Fruit fly (Drosophila melanogaster) whole organism, embryonic: ENCODE results near the gene Drsl1.

ENCODE experiments used
- Ada2b ChIP-seq: fragments of 200-800 bp; sonication (Bioruptor generic); IDR thresholded peaks from 2 replicates; pipeline ENCODE4 v1.3.6; 2022; ENCODE audit warnings: missing biosample characterization, missing genetic modification characterization
- Awh ChIP-seq: fragments of 200-800 bp; sonication (Bioruptor generic); IDR thresholded peaks from 2 replicates; pipeline ENCODE4, ENCODE4 v1.3.6; 2022; ENCODE audit warnings: missing biosample characterization, missing genetic modification characterization
- Blimp-1 ChIP-seq: fragments of 200-800 bp; sonication (Bioruptor generic); optimal IDR thresholded peaks from 3 replicates; lab custom pipeline; 2018; ENCODE audit warnings: missing biosample characterization, missing genetic modification characterization, mild to moderate bottlenecking, moderate library complexity, missing genetic modification reagents
- CG11504 ChIP-seq: fragments of 200-800 bp; sonication (Bioruptor generic); optimal IDR thresholded peaks from 3 replicates; lab custom pipeline; 2019; ENCODE audit warnings: missing biosample characterization, mild to moderate bottlenecking, missing genetic modification characterization, moderate library complexity
- CG12104 ChIP-seq: fragments of 200-800 bp; sonication (Bioruptor generic); optimal IDR thresholded peaks from 3 replicates; lab custom pipeline; 2016; ENCODE audit warnings: missing biosample characterization, missing genetic modification characterization
- CG12391 ChIP-seq: fragments of 200-800 bp; sonication (Bioruptor generic); optimal IDR thresholded peaks from 3 replicates; lab custom pipeline; 2018; ENCODE audit warnings: missing biosample characterization, mild to moderate bottlenecking, missing genetic modification characterization, moderate library complexity
- CG13296 ChIP-seq: fragments of 200-800 bp; sonication (Bioruptor generic); optimal IDR thresholded peaks from 3 replicates; lab custom pipeline; 2018; ENCODE audit warnings: missing biosample characterization, mild to moderate bottlenecking, missing genetic modification characterization
- CG13424 ChIP-seq: fragments of 200-800 bp; sonication (Bioruptor generic); optimal IDR thresholded peaks from 2 replicates; lab custom pipeline; 2019; ENCODE audit warnings: missing biosample characterization, mild to moderate bottlenecking, missing genetic modification characterization, moderate library complexity
- CG13624 ChIP-seq: fragments of 200-800 bp; sonication (Bioruptor generic); optimal IDR thresholded peaks from 2 replicates; lab custom pipeline; 2016; ENCODE audit warnings: missing biosample characterization, missing genetic modification characterization
- CG14014 ChIP-seq: fragments of 200-800 bp; sonication (Bioruptor generic); IDR thresholded peaks from 2 replicates; pipeline ENCODE4 v1.3.6; 2022; ENCODE audit warnings: missing biosample characterization, missing genetic modification characterization
- CG1529 ChIP-seq: fragments of 200-800 bp; sonication (Bioruptor generic); optimal IDR thresholded peaks from 3 replicates; lab custom pipeline; 2018; ENCODE audit warnings: missing biosample characterization, missing genetic modification characterization
- CG16815 ChIP-seq: fragments of 200-800 bp; sonication (Bioruptor generic); optimal IDR thresholded peaks from 3 replicates; lab custom pipeline; 2017; ENCODE audit warnings: missing biosample characterization, mild to moderate bottlenecking, missing genetic modification characterization
- CG17359 ChIP-seq: fragments of 200-800 bp; sonication (Bioruptor generic); optimal IDR thresholded peaks from 3 replicates; lab custom pipeline; 2018; ENCODE audit warnings: missing biosample characterization, mild to moderate bottlenecking, missing genetic modification characterization, moderate library complexity
- CG18599 ChIP-seq: fragments of 200-800 bp; sonication (Bioruptor generic); optimal IDR thresholded peaks from 3 replicates; lab custom pipeline; 2017; ENCODE audit warnings: missing biosample characterization, missing genetic modification characterization, mild to moderate bottlenecking, moderate library complexity, missing genetic modification reagents
- CG2678 ChIP-seq: fragments of 200-800 bp; sonication (Bioruptor generic); optimal IDR thresholded peaks from 3 replicates; lab custom pipeline; 2019; ENCODE audit warnings: missing biosample characterization, mild to moderate bottlenecking, missing genetic modification characterization, moderate library complexity
- CG32532 ChIP-seq: fragments of 200-800 bp; sonication (Bioruptor generic); IDR thresholded peaks from 2 replicates; pipeline ENCODE4 v1.3.6; 2022; ENCODE audit warnings: missing biosample characterization, missing genetic modification characterization
- CG33557 ChIP-seq: fragments of 200-800 bp; sonication (Bioruptor generic); optimal IDR thresholded peaks from 2 replicates; lab custom pipeline; 2019; ENCODE audit warnings: missing biosample characterization, mild to moderate bottlenecking, missing genetic modification characterization, moderate library complexity
- CG4820 ChIP-seq: fragments of 200-800 bp; sonication (Bioruptor generic); optimal IDR thresholded peaks from 3 replicates; lab custom pipeline; 2016; ENCODE audit warnings: missing biosample characterization, missing genetic modification characterization
- CG6254 ChIP-seq: fragments of 200-800 bp; sonication (Bioruptor generic); optimal IDR thresholded peaks from 3 replicates; lab custom pipeline; 2017; ENCODE audit warnings: mild to moderate bottlenecking, missing biosample characterization, missing genetic modification reagents, missing genetic modification characterization
- CG7556 ChIP-seq: fragments of 200-800 bp; sonication (Bioruptor generic); optimal IDR thresholded peaks from 2 replicates; lab custom pipeline; 2017; ENCODE audit warnings: missing biosample characterization, mild to moderate bottlenecking, missing genetic modification characterization
- CG7839 ChIP-seq: fragments of 200-800 bp; sonication (Bioruptor generic); optimal IDR thresholded peaks from 3 replicates; lab custom pipeline; 2018; ENCODE audit warnings: missing biosample characterization, mild to moderate bottlenecking, missing genetic modification characterization, moderate library complexity
- CG8388 ChIP-seq: fragments of 200-800 bp; sonication (Bioruptor generic); optimal IDR thresholded peaks from 2 replicates; lab custom pipeline; 2019; ENCODE audit warnings: missing biosample characterization, mild to moderate bottlenecking, missing genetic modification characterization, moderate library complexity
- CG9437 ChIP-seq: fragments of 200-800 bp; sonication (Bioruptor generic); optimal IDR thresholded peaks from 2 replicates; lab custom pipeline; 2018; ENCODE audit warnings: missing biosample characterization, mild to moderate bottlenecking, missing genetic modification characterization
- Drgx ChIP-seq: fragments of 200-800 bp; sonication (Bioruptor generic); IDR thresholded peaks from 2 replicates; pipeline ENCODE4 v1.3.6; 2022; ENCODE audit warnings: missing biosample characterization, missing genetic modification characterization
- Ets65A ChIP-seq: fragments of 200-800 bp; sonication (Bioruptor generic); peaks from one replicate; lab custom pipeline; 2016; ENCODE audit warnings: missing biosample characterization, missing genetic modification characterization
- Fer2 ChIP-seq: fragments of 200-800 bp; sonication (Bioruptor generic); optimal IDR thresholded peaks from 2 replicates; lab custom pipeline; 2018; ENCODE audit warnings: missing biosample characterization, mild to moderate bottlenecking, missing genetic modification characterization, moderate library complexity
- Gug ChIP-seq: fragments of 200-800 bp; sonication (Bioruptor generic); IDR thresholded peaks from 4 replicates; pipeline ENCODE4 v1.3.6; 2022; ENCODE audit warnings: missing biosample characterization, missing genetic modification characterization
- H2.0 ChIP-seq: fragments of 200-800 bp; sonication (Bioruptor generic); IDR thresholded peaks from 2 replicates; pipeline ENCODE4 v1.3.6; 2022; ENCODE audit warnings: missing biosample characterization, missing genetic modification characterization
- HLH4C ChIP-seq: fragments of 200-800 bp; sonication (Bioruptor generic); IDR thresholded peaks from 3 replicates; pipeline ENCODE4 v1.3.6; 2022; ENCODE audit warnings: missing biosample characterization, missing genetic modification characterization; ENCODE audit not compliant: partially characterized antibody
- HLHmδ ChIP-seq: fragments of 200-800 bp; sonication (Bioruptor generic); optimal IDR thresholded peaks from 2 replicates; lab custom pipeline; 2018; ENCODE audit warnings: missing biosample characterization, mild to moderate bottlenecking, missing genetic modification characterization, moderate library complexity
- Hr51 ChIP-seq, 2 experiments: fragments of 200-800 bp; sonication (Bioruptor generic); optimal IDR thresholded peaks; 2 replicates in 1 of 2; 3 replicates in 1 of 2; lab custom pipeline; 2016 to 2018; ENCODE audit warnings: missing biosample characterization in 2 of 2, missing genetic modification characterization in 2 of 2, mild to moderate bottlenecking in 1 of 2, moderate library complexity in 1 of 2
- Meics ChIP-seq: fragments of 200-800 bp; sonication (Bioruptor generic); optimal IDR thresholded peaks from 2 replicates; lab custom pipeline; 2017; ENCODE audit warnings: missing biosample characterization, mild to moderate bottlenecking, missing genetic modification characterization
- Oli ChIP-seq: fragments of 200-800 bp; sonication (Bioruptor generic); optimal IDR thresholded peaks from 2 replicates; lab custom pipeline; 2018; ENCODE audit warnings: missing biosample characterization, mild to moderate bottlenecking, missing genetic modification characterization, moderate library complexity
- Rx ChIP-seq: fragments of 200-800 bp; sonication (Bioruptor generic); IDR thresholded peaks from 2 replicates; pipeline ENCODE4 v1.3.6; 2022; ENCODE audit warnings: missing biosample characterization, missing genetic modification characterization
- Sox102F ChIP-seq: fragments of 200-800 bp; sonication (Bioruptor generic); optimal IDR thresholded peaks from 2 replicates; lab custom pipeline; 2018; ENCODE audit warnings: missing biosample characterization, mild to moderate bottlenecking, missing genetic modification characterization, moderate library complexity
- Sry-δ ChIP-seq: fragments of 200-800 bp; sonication (Bioruptor generic); optimal IDR thresholded peaks from 2 replicates; lab custom pipeline; 2016; ENCODE audit warnings: missing biosample characterization, missing genetic modification characterization
- az2 ChIP-seq: fragments of 200-800 bp; sonication (Bioruptor generic); optimal IDR thresholded peaks from 3 replicates; lab custom pipeline; 2016; ENCODE audit warnings: missing biosample characterization, missing genetic modification characterization
- ci ChIP-seq: fragments of 200-800 bp; sonication (Bioruptor generic); IDR thresholded peaks from 3 replicates; pipeline ENCODE4 v1.3.6; 2022; ENCODE audit warnings: missing biosample characterization, missing genetic modification characterization
- exex ChIP-seq: fragments of 200-800 bp; sonication (Bioruptor generic); optimal IDR thresholded peaks from 4 replicates; lab custom pipeline; 2018; ENCODE audit warnings: missing biosample characterization, mild to moderate bottlenecking, missing genetic modification characterization, moderate library complexity
- grau ChIP-seq: fragments of 200-800 bp; optimal IDR thresholded peaks from 3 replicates; lab custom pipeline; 2019; ENCODE audit warnings: missing biosample characterization, mild to moderate bottlenecking, missing genetic modification characterization, moderate library complexity
- kni ChIP-seq: fragments of 200-800 bp; sonication (Bioruptor generic); optimal IDR thresholded peaks from 3 replicates; lab custom pipeline; 2017; ENCODE audit warnings: mild to moderate bottlenecking, missing biosample characterization, missing genetic modification reagents, missing genetic modification characterization
- oc ChIP-seq: fragments of 200-800 bp; sonication (Bioruptor generic); optimal IDR thresholded peaks from 2 replicates; lab custom pipeline; 2018; ENCODE audit warnings: missing biosample characterization, mild to moderate bottlenecking, missing genetic modification characterization, moderate library complexity
- pum ChIP-seq: fragments of 200-800 bp; sonication (Bioruptor generic); optimal IDR thresholded peaks from 2 replicates; lab custom pipeline; 2016; ENCODE audit warnings: missing biosample characterization, missing genetic modification characterization
- row ChIP-seq: fragments of 200-800 bp; sonication (Bioruptor generic); IDR thresholded peaks from 3 replicates; pipeline ENCODE4 v1.3.6; 2022; ENCODE audit warnings: missing biosample characterization, missing genetic modification characterization
- sisA ChIP-seq: fragments of 200-800 bp; sonication (Bioruptor generic); IDR thresholded peaks from 2 replicates; pipeline ENCODE4 v1.3.6; 2022; ENCODE audit warnings: missing biosample characterization, missing genetic modification characterization
- slbo ChIP-seq: fragments of 200-800 bp; sonication (Bioruptor generic); IDR thresholded peaks from 2 replicates; pipeline ENCODE4 v1.3.6; 2022; ENCODE audit warnings: missing biosample characterization, missing genetic modification characterization
- tio ChIP-seq: fragments of 200-800 bp; sonication (Bioruptor generic); optimal IDR thresholded peaks from 2 replicates; lab custom pipeline; 2017; ENCODE audit warnings: missing biosample characterization, missing genetic modification characterization, inconsistent platforms
- yki ChIP-seq: fragments of >200 bp; optimal IDR thresholded peaks from 3 replicates; lab custom pipeline; 2018

Drsl1 gene

DNA sequence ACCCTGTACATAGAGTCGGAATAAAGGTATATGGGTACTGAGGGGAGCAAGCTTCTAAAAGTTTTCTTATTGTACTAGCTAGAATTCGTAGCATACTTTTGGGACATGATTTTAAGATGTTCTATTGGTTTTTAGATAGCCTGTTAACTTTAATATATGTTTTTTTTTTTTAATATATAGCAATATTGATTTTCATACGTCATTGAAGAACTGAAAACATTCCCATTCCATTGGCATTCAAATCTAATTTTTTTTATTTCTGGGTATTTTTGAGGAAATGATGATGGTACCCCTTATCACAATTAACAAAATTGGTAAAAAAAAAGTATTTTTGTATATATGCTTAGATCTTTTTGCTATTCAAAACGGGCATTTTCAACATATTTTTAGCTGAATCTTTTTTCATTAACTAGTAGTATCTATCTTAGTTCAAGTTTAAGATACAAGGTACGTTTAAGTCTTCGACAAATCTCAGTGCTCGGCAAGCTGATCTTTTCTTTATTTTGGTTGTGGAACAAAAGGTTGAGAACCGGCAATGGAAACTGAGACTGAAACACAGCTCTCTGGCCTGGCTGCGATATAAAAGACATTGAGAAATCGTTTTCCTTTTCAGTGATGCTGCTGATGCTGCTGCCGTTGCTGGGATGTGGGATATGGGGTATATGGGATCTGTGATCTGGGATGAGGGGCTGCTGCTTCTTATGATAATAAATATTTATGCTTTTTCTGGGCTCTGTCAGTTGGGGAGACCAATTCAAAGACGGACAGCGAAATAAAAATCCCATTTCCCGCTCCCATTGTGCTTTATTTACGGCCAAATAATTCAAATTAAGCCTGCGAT is 49.2 kb upstream of the Drsl1 start (continued):
- peak; percentile 29 for TF ChIP-seq CG1529 (GFP tag; lab: Kevin White, UChicago)
- TF ChIP-seq yki (lab: Kevin White, UChicago): no peak
- no peak for TF ChIP-seq HLH4C (GFP tag; lab: Robert Waterston, UW)
- peak; percentile 48 for TF ChIP-seq kni (GFP tag; lab: Kevin White, UChicago)
- peak; percentile 89 for TF ChIP-seq Ets65A
- TF ChIP-seq Awh (GFP tag; lab: Robert Waterston, UW): no peak
- peak; percentile 66 for TF ChIP-seq Oli (tag; lab: Kevin White, UChicago)
- TF ChIP-seq CG2678 (tag; lab: Kevin White, UChicago): peak; percentile 69
- TF ChIP-seq CG33557: peak; percentile 44
- no peak for TF ChIP-seq CG13296 (GFP tag; lab: Kevin White, UChicago)
- TF ChIP-seq CG7839 (tag; lab: Kevin White, UChicago): peak; percentile 61
- TF ChIP-seq CG8388 (GFP tag; lab: Kevin White, UChicago): peak; percentile 41
- peak; percentile 44 for TF ChIP-seq CG16815
- peak; percentile 35 for TF ChIP-seq CG18599 (GFP tag; lab: Kevin White, UChicago)
- TF ChIP-seq CG12104 (GFP tag; lab: Kevin White, UChicago): peak; percentile 49
- TF ChIP-seq CG13424 (tag; lab: Kevin White, UChicago): peak; percentile 44
- TF ChIP-seq H2.0 (GFP tag; lab: Robert Waterston, UW): 0 out of 2 replicates have a peak, but pooled peaks have one; percentile 12
- TF ChIP-seq CG14014 (GFP tag; lab: Robert Waterston, UW): 0 out of 2 replicates have a peak, but pooled peaks have one; percentile 34
- peak; percentile 62 for TF ChIP-seq CG7556
- TF ChIP-seq Sox102F (GFP tag; lab: Kevin White, UChicago): peak; percentile 52
- TF ChIP-seq Drgx (GFP tag; lab: Robert Waterston, UW): peak; percentile 44; the same call in 1 of the 2 replicates
- peak; percentile 82 for TF ChIP-seq oc (tag; lab: Kevin White, UChicago)
- no peak for TF ChIP-seq Ada2b
- TF ChIP-seq Hr51 (GFP tag; optimal IDR thresholded peaks at IDR 0.05; lab: Kevin White, UChicago): peak in 1 of 2 experiments; percentile 61
- TF ChIP-seq sisA (GFP tag; lab: Robert Waterston, UW): 0 out of 2 replicates have a peak, but pooled peaks have one; percentile 33
- TF ChIP-seq ci: 0 out of 3 replicates have a peak, but pooled peaks have one; percentile 3
- no peak for TF ChIP-seq HLHmδ
- TF ChIP-seq Meics (GFP tag; lab: Kevin White, UChicago): peak; percentile 45
- TF ChIP-seq CG32532 (GFP tag; lab: Robert Waterston, UW): peak; percentile 53
- TF ChIP-seq pum (GFP tag; lab: Kevin White, UChicago): no peak
- peak; percentile 55 for TF ChIP-seq CG12391 (tag; lab: Kevin White, UChicago)
- peak; percentile 6 for TF ChIP-seq CG6254 (GFP tag; lab: Kevin White, UChicago)
- no peak for TF ChIP-seq Sry-δ (GFP tag; lab: Kevin White, UChicago)
- peak; percentile 42 for TF ChIP-seq CG4820 (GFP tag; lab: Kevin White, UChicago)
- peak; percentile 48 for TF ChIP-seq az2
- 0 out of 2 replicates have a peak, but pooled peaks have one; percentile 5 for TF ChIP-seq Rx
- TF ChIP-seq CG17359 (tag; lab: Kevin White, UChicago): peak; percentile 46
- TF ChIP-seq CG13624: peak; percentile 24
- TF ChIP-seq Gug (GFP tag; lab: Robert Waterston, UW): no peak
- peak; percentile 58 for TF ChIP-seq tio (GFP tag; lab: Kevin White, UChicago)
- no peak for TF ChIP-seq Fer2 (tag; lab: Kevin White, UChicago)
- TF ChIP-seq CG11504: peak; percentile 70
- peak; percentile 61 for TF ChIP-seq row (GFP tag; lab: Robert Waterston, UW)
- TF ChIP-seq CG9437: peak; percentile 64
- TF ChIP-seq exex: no peak
- TF ChIP-seq Blimp-1: peak; percentile 21
- TF ChIP-seq grau (tag; lab: Kevin White, UChicago): peak; percentile 45
- peak; percentile 51 for TF ChIP-seq slbo
